Worm (Caenorhabditis elegans) whole organism, young adult: Measurements from ENCODE around the gene vhp-1.
A peak's percentile ranks its signal among the peaks of the same experiment; 100 is the strongest.

Experiments used
- B0261.1 ChIP-seq: sonication (generic microtip); optimal IDR thresholded peaks from 2 replicates; lab custom pipeline; 2016; ENCODE audit warnings: mild to moderate bottlenecking, missing genetic modification characterization, moderate library complexity, missing compliant biosample characterization
- C06A6.2 ChIP-seq: fragments of 200-800 bp; sonication (Bioruptor generic); conservative IDR thresholded peaks from 2 replicates; pipeline ENCODE4 v1.3.6; 2022; ENCODE audit warnings: missing genetic modification characterization, missing compliant biosample characterization
- F33H1.4 ChIP-seq: fragments of 200-800 bp; sonication (Bioruptor generic); IDR thresholded peaks from 2 replicates; pipeline ENCODE4 v1.3.6; 2022; ENCODE audit warnings: missing genetic modification reagents, missing genetic modification characterization, missing compliant biosample characterization
- F37B4.10 ChIP-seq: fragments of 200-800 bp; sonication (Bioruptor generic); IDR thresholded peaks from 2 replicates; pipeline ENCODE4 v1.3.6; 2022; ENCODE audit warnings: missing genetic modification characterization, missing compliant biosample characterization
- F49E8.2 ChIP-seq: sonication (generic microtip); optimal IDR thresholded peaks from 3 replicates; lab custom pipeline; 2017; ENCODE audit warnings: missing genetic modification characterization, mild to moderate bottlenecking, missing compliant biosample characterization, antibody characterized with exemption, moderate library complexity; ENCODE audit not compliant: insufficient read depth
- F55B11.4 ChIP-seq: sonication (generic microtip); optimal IDR thresholded peaks from 2 replicates; lab custom pipeline; 2016; ENCODE audit warnings: missing compliant biosample characterization, missing genetic modification characterization, borderline replicate concordance; ENCODE audit not compliant: insufficient read depth
- F57A8.1 ChIP-seq: fragments of 200-800 bp; sonication (Bioruptor generic); optimal IDR thresholded peaks from 2 replicates; lab custom pipeline; 2018; ENCODE audit warnings: mild to moderate bottlenecking, missing genetic modification characterization, moderate library complexity, missing compliant biosample characterization
- F57C9.4 ChIP-seq: sonication (generic microtip); optimal IDR thresholded peaks from 2 replicates; lab custom pipeline; 2017; ENCODE audit warnings: mild to moderate bottlenecking, missing genetic modification characterization, missing compliant biosample characterization
- K11D2.4 ChIP-seq: fragments of 200-800 bp; sonication (Bioruptor generic); IDR thresholded peaks from 2 replicates; pipeline ENCODE4 v1.3.6; 2022; ENCODE audit warnings: missing genetic modification reagents, missing genetic modification characterization, missing compliant biosample characterization
- T26A5.8 ChIP-seq: sonication (generic microtip); optimal IDR thresholded peaks from 2 replicates; lab custom pipeline; 2016; ENCODE audit warnings: missing genetic modification characterization, missing compliant biosample characterization
- Y53F4B.3 ChIP-seq: fragments of 200-800 bp; sonication (Bioruptor generic); IDR thresholded peaks from 2 replicates; pipeline ENCODE4 v1.3.6; 2022; ENCODE audit warnings: missing genetic modification reagents, missing genetic modification characterization, missing compliant biosample characterization
- Y56A3A.18 ChIP-seq: fragments of 200-800 bp; sonication (Bioruptor generic); IDR thresholded peaks from 2 replicates; pipeline ENCODE4 v1.3.6; 2022; ENCODE audit warnings: missing genetic modification reagents, missing genetic modification characterization, missing compliant biosample characterization
- akir-1 ChIP-seq: fragments of 200-800 bp; sonication (Bioruptor generic); optimal IDR thresholded peaks from 2 replicates; lab custom pipeline; 2018; ENCODE audit warnings: mild to moderate bottlenecking, missing genetic modification characterization, moderate library complexity, missing compliant biosample characterization
- aptf-2 ChIP-seq: fragments of 200-800 bp; sonication (Bioruptor generic); conservative IDR thresholded peaks from 2 replicates; pipeline ENCODE4 v1.3.6; 2022; ENCODE audit warnings: missing genetic modification reagents, missing genetic modification characterization, missing compliant biosample characterization
- atf-7 ChIP-seq: sonication (generic microtip); optimal IDR thresholded peaks from 2 replicates; lab custom pipeline; 2017; ENCODE audit warnings: mild to moderate bottlenecking, missing genetic modification characterization, missing compliant biosample characterization
- bed-1 ChIP-seq: fragments of 200-800 bp; sonication (Bioruptor generic); IDR thresholded peaks from 2 replicates; pipeline ENCODE4 v1.3.6; 2022; ENCODE audit warnings: missing genetic modification reagents, missing genetic modification characterization, missing compliant biosample characterization
- ceh-100 ChIP-seq: fragments of 200-800 bp; sonication (Bioruptor generic); IDR thresholded peaks from 2 replicates; pipeline ENCODE4 v1.3.6; 2022; ENCODE audit warnings: missing genetic modification reagents, missing genetic modification characterization, missing compliant biosample characterization
- ceh-27 ChIP-seq: fragments of 200-800 bp; sonication (Bioruptor generic); optimal IDR thresholded peaks from 2 replicates; lab custom pipeline; 2018; ENCODE audit warnings: mild to moderate bottlenecking, missing genetic modification characterization, moderate library complexity, missing compliant biosample characterization
- chd-7 ChIP-seq: sonication (generic microtip); optimal IDR thresholded peaks from 2 replicates; lab custom pipeline; 2016; ENCODE audit warnings: mild to moderate bottlenecking, missing genetic modification characterization, moderate library complexity, missing compliant biosample characterization
- egrh-3 ChIP-seq: fragments of 200-800 bp; sonication (Bioruptor generic); IDR thresholded peaks from 2 replicates; pipeline ENCODE4 v1.3.6; 2022; ENCODE audit warnings: missing genetic modification reagents, missing genetic modification characterization, missing compliant biosample characterization
- him-1 ChIP-seq: sonication (generic microtip); optimal IDR thresholded peaks from 2 replicates; lab custom pipeline; 2016; ENCODE audit warnings: missing genotype, missing genetic modification reagents, missing genetic modification characterization, missing compliant biosample characterization
- hsf-1 ChIP-seq: fragments of 200-800 bp; sonication (Bioruptor generic); IDR thresholded peaks from 2 replicates; pipeline ENCODE4 v1.3.6; 2022; ENCODE audit warnings: missing genetic modification reagents, missing genetic modification characterization, missing compliant biosample characterization
- lin-40 ChIP-seq: sonication (generic microtip); optimal IDR thresholded peaks from 2 replicates; lab custom pipeline; 2016; ENCODE audit warnings: missing genetic modification characterization, mild to moderate bottlenecking, missing compliant biosample characterization, missing genotype, missing genetic modification reagents
- lin-54 ChIP-seq: fragments of 200-800 bp; sonication (Bioruptor generic); optimal IDR thresholded peaks from 2 replicates; lab custom pipeline; 2018; ENCODE audit warnings: mild to moderate bottlenecking, missing genetic modification characterization, missing compliant biosample characterization
- lsl-1 ChIP-seq: fragments of 200-800 bp; sonication (Bioruptor generic); optimal IDR thresholded peaks from 2 replicates; lab custom pipeline; 2018; ENCODE audit warnings: mild to moderate bottlenecking, missing genetic modification characterization, moderate library complexity, missing compliant biosample characterization
- madf-6 ChIP-seq: fragments of 200-800 bp; sonication (Bioruptor generic); IDR thresholded peaks from 2 replicates; pipeline ENCODE4 v1.3.6; 2022; ENCODE audit warnings: missing genetic modification reagents, missing genetic modification characterization, missing compliant biosample characterization
- mcd-1 ChIP-seq: fragments of 200-800 bp; sonication (Bioruptor generic); IDR thresholded peaks from 2 replicates; pipeline ENCODE4 v1.3.6; 2022; ENCODE audit warnings: missing genetic modification reagents, missing genetic modification characterization, missing compliant biosample characterization
- mes-4 ChIP-seq: sonication (generic microtip); optimal IDR thresholded peaks from 2 replicates; lab custom pipeline; 2016; ENCODE audit warnings: missing genotype, missing genetic modification characterization, missing compliant biosample characterization
- nhr-120 ChIP-seq: fragments of 200-800 bp; sonication (Bioruptor generic); IDR thresholded peaks from 2 replicates; pipeline ENCODE4 v1.3.6; 2022; ENCODE audit warnings: missing genetic modification characterization, missing compliant biosample characterization
- nhr-27 ChIP-seq: fragments of 200-800 bp; sonication (Bioruptor generic); optimal IDR thresholded peaks from 2 replicates; lab custom pipeline; 2018; ENCODE audit warnings: mild to moderate bottlenecking, missing genetic modification characterization, moderate library complexity, missing compliant biosample characterization
- repo-1 ChIP-seq: sonication (generic microtip); optimal IDR thresholded peaks from 2 replicates; lab custom pipeline; 2017; ENCODE audit warnings: mild to moderate bottlenecking, missing genetic modification characterization, missing compliant biosample characterization
- snpc-1.1 ChIP-seq: sonication (generic microtip); optimal IDR thresholded peaks from 2 replicates; lab custom pipeline; 2017; ENCODE audit warnings: missing genetic modification characterization, mild to moderate bottlenecking, missing compliant biosample characterization, antibody characterized with exemption, moderate library complexity, missing genotype, missing genetic modification reagents; ENCODE audit not compliant: insufficient read depth
- snpc-4 ChIP-seq, 5 experiments: fragments of 150-350 bp in 1 of 5; sonication (generic microtip) in 4 of 5; optimal IDR thresholded peaks; 2 replicates each; lab custom pipeline; 2014 to 2018; ENCODE audit warnings: missing genetic modification characterization in 5 of 5, missing biosample characterization in 3 of 5, antibody characterized with exemption in 2 of 5, mild to moderate bottlenecking in 2 of 5, missing compliant biosample characterization in 2 of 5, missing genotype in 2 of 5, moderate library complexity in 2 of 5, missing genetic modification reagents in 1 of 5
- somi-1 ChIP-seq: fragments of 200-800 bp; sonication (Bioruptor generic); optimal IDR thresholded peaks from 2 replicates; lab custom pipeline; 2018; ENCODE audit warnings: mild to moderate bottlenecking, missing genetic modification characterization, missing compliant biosample characterization
- tbp1 ChIP-seq: fragments of 200-800 bp; sonication (Bioruptor generic); optimal IDR thresholded peaks from 2 replicates; lab custom pipeline; 2018; ENCODE audit warnings: mild to moderate bottlenecking, missing genetic modification characterization, missing compliant biosample characterization
- tlf-1 ChIP-seq: fragments of 200-800 bp; sonication (Bioruptor generic); optimal IDR thresholded peaks from 2 replicates; lab custom pipeline; 2018; ENCODE audit warnings: mild to moderate bottlenecking, missing genetic modification characterization, missing compliant biosample characterization
- unc-130 ChIP-seq: sonication (generic microtip); optimal IDR thresholded peaks from 2 replicates; lab custom pipeline; 2016; ENCODE audit warnings: missing genetic modification reagents, missing genetic modification characterization, missing compliant biosample characterization
- unc-62 ChIP-seq: fragments of 150-350 bp; optimal IDR thresholded peaks from 2 replicates; lab custom pipeline; 2014; ENCODE audit warnings: missing biosample characterization, missing genetic modification reagents, missing genetic modification characterization
- zfh-2 ChIP-seq: fragments of 200-800 bp; sonication (Bioruptor generic); conservative IDR thresholded peaks from 2 replicates; pipeline ENCODE4 v1.3.6; 2022; ENCODE audit warnings: missing genetic modification reagents, missing genetic modification characterization, missing compliant biosample characterization
- zim-3 ChIP-seq: sonication (generic microtip); optimal IDR thresholded peaks from 2 replicates; lab custom pipeline; 2017; ENCODE audit warnings: mild to moderate bottlenecking, missing genetic modification characterization, moderate library complexity, missing compliant biosample characterization
- ztf-18 ChIP-seq: sonication (generic microtip); optimal IDR thresholded peaks from 2 replicates; lab custom pipeline; 2016; ENCODE audit warnings: missing genotype, mild to moderate bottlenecking, missing genetic modification characterization, missing compliant biosample characterization
- ztf-26 ChIP-seq: sonication (generic microtip); optimal IDR thresholded peaks from 2 replicates; lab custom pipeline; 2017; ENCODE audit warnings: missing genetic modification characterization, missing compliant biosample characterization
- ztf-3 ChIP-seq: fragments of 200-800 bp; sonication (Bioruptor generic); optimal IDR thresholded peaks from 2 replicates; lab custom pipeline; 2018; ENCODE audit warnings: mild to moderate bottlenecking, missing genetic modification characterization, missing compliant biosample characterization

vhp-1 gene

ce11 chrII:5293287-5293850 is 29.7 kb upstream of the vhp-1 start, which contains the start of gene ZK622.1 (continued):
- TF ChIP-seq mcd-1 (GFP tag; lab: Robert Waterston, UW) = peak; percentile 42; the same call in 1 of the 2 replicates
- no peak for TF ChIP-seq zfh-2
- no peak for TF ChIP-seq aptf-2 (GFP tag; lab: Robert Waterston, UW)
- peak; percentile 23; the same call in 1 of the 2 replicates for TF ChIP-seq F33H1.4 (GFP tag; lab: Robert Waterston, UW)
- TF ChIP-seq snpc-4 (GFP tag; optimal IDR thresholded peaks at IDR 0.05; lab: Kevin White, UChicago) = peak; percentile 29
- TF ChIP-seq snpc-4 (tag; optimal IDR thresholded peaks at IDR 0.05; lab: Kevin White, UChicago) = peak in 2 of 4 experiments; percentile 21 to 35
- 0 out of 2 replicates have a peak, but pooled peaks have one; percentile 37 for TF ChIP-seq ceh-100 (GFP tag; lab: Robert Waterston, UW)
- TF ChIP-seq nhr-27 (tag; lab: Kevin White, UChicago) = no peak
- TF ChIP-seq ceh-27 = peak; percentile 55
- TF ChIP-seq madf-6 (GFP tag; lab: Robert Waterston, UW) = no peak; the same call in 1 of the 2 replicates
- no peak for TF ChIP-seq unc-130 (GFP tag; lab: Kevin White, UChicago)
- TF ChIP-seq lin-40 (tag; lab: Kevin White, UChicago) = peak; percentile 43
- TF ChIP-seq F49E8.2 = no peak
- peak; percentile 70; the same call in 1 of the 2 replicates for TF ChIP-seq Y56A3A.18
- TF ChIP-seq ztf-26 (tag; lab: Kevin White, UChicago) = no peak
- TF ChIP-seq chd-7 (tag; lab: Kevin White, UChicago) = peak; percentile 5
- peak; percentile 48 for TF ChIP-seq ztf-18 (tag; lab: Kevin White, UChicago)
- TF ChIP-seq F57A8.1 (GFP tag; lab: Kevin White, UChicago) = peak; percentile 16
- no peak for TF ChIP-seq C06A6.2 (GFP tag; lab: Robert Waterston, UW)
- no peak for TF ChIP-seq unc-62 (GFP tag; lab: Kevin White, UChicago)

ce11 chrII:5297718-5298117 is 25.4 kb upstream of the vhp-1 start:
- no peak for TF ChIP-seq lin-40 (tag; lab: Kevin White, UChicago)
- no peak for TF ChIP-seq F55B11.4 (tag; lab: Kevin White, UChicago)
- TF ChIP-seq T26A5.8 = no peak
- no peak for TF ChIP-seq tlf-1 (GFP tag; lab: Kevin White, UChicago)
- no peak for TF ChIP-seq lsl-1 (GFP tag; lab: Kevin White, UChicago)
- no peak for TF ChIP-seq bed-1 (GFP tag; lab: Robert Waterston, UW)
- no peak for TF ChIP-seq atf-7 (tag; lab: Kevin White, UChicago)
- no peak for TF ChIP-seq B0261.1 (tag; lab: Kevin White, UChicago)
- no peak for TF ChIP-seq F57C9.4 (tag; lab: Kevin White, UChicago)

ce11 chrII:5301810-5302209 is 21.3 kb upstream of the vhp-1 start:
- TF ChIP-seq F57A8.1 (GFP tag; lab: Kevin White, UChicago) = no peak

ce11 chrII:5305121-5305520 is 18.0 kb upstream of the vhp-1 start:
- TF ChIP-seq K11D2.4 (GFP tag; lab: Robert Waterston, UW) (no peak), lsl-1 (GFP tag; lab: Kevin White, UChicago) (no peak), T26A5.8 (no peak), zim-3 (tag; lab: Kevin White, UChicago) (no peak), snpc-1.1 (no peak), him-1 (tag; lab: Kevin White, UChicago) (no peak), akir-1 (no peak), nhr-120 (GFP tag; lab: Robert Waterston, UW) (no peak), hsf-1 (no peak), F37B4.10 (GFP tag; lab: Robert Waterston, UW) (no peak), Y53F4B.3 (GFP tag; lab: Robert Waterston, UW) (no peak), F49E8.2 (no peak), ztf-3 (GFP tag; lab: Kevin White, UChicago) (no peak), lin-54 (no peak), somi-1 (no peak), egrh-3 (GFP tag; lab: Robert Waterston, UW) (no peak), repo-1 (tag; lab: Kevin White, UChicago) (no peak), mes-4 (tag; lab: Kevin White, UChicago) (no peak), tbp1 (GFP tag; lab: Kevin White, UChicago) (no peak)
- TF ChIP-seq, all 124 proteins: peak for 0
